Worm (Caenorhabditis elegans): ENCODE results near the gene snb-2.

snb-2 gene

ce11 chrV:12317894-12318553 is 27.7 kb downstream of the snb-2 start, which contains the start of the genes R04F11.5 and R04F11.2:
TSS of gene R04F11.5 (minus strand) at chrV:12318019.
TSS of gene R04F11.2 (plus strand) at chrV:12318381.
- TF ChIP-seq D1046.2 (GFP tag; IDR thresholded peaks at IDR 0.05) (peak; percentile 99), nhr-41 (GFP tag; IDR thresholded peaks at IDR 0.05) (no peak), ceh-62 (tag; optimal IDR thresholded peaks at IDR 0.05) (no peak), Y48G9A.11 (GFP tag; IDR thresholded peaks at IDR 0.05) (peak; percentile 100), nhr-48 (tag; optimal IDR thresholded peaks at IDR 0.05) (no peak), nhr-25 (tag; optimal IDR thresholded peaks at IDR 0.05; ENCODE audit: borderline replicate concordance, insufficient read depth) (peak; percentile 2), dve-1 (tag; optimal IDR thresholded peaks at IDR 0.05; ENCODE audit: insufficient read depth) (peak; percentile 81), ztf-7 (tag; optimal IDR thresholded peaks at IDR 0.05) (peak; percentile 19), hlh-11 (tag; optimal IDR thresholded peaks at IDR 0.05) (peak; percentile 69), rbr-2 (tag; optimal IDR thresholded peaks at IDR 0.05) (peak; percentile 65), mep-1 (tag; optimal IDR thresholded peaks at IDR 0.05) (peak; percentile 84), tra-1 (GFP tag; IDR thresholded peaks at IDR 0.05) (no peak), spr-3 (GFP tag; optimal IDR thresholded peaks at IDR 0.05) (no peak), daf-19 (GFP tag; conservative IDR thresholded peaks at IDR 0.05) (no peak), hlh-30 (tag; optimal IDR thresholded peaks at IDR 0.05; ENCODE audit: insufficient read depth) (peak; percentile 67), dpl-1 (GFP tag; optimal IDR thresholded peaks at IDR 0.05) (peak; percentile 86), nhr-76 (tag; optimal IDR thresholded peaks at IDR 0.05) (no peak), nhr-11 (tag; optimal IDR thresholded peaks at IDR 0.05) (peak; percentile 47), nhr-28 (tag; optimal IDR thresholded peaks at IDR 0.05) (peak; percentile 41), arid-1 (GFP tag; conservative IDR thresholded peaks at IDR 0.05) (0 out of 2 replicates have a peak, but pooled peaks have one; percentile 34), F10B5.3 (tag; optimal IDR thresholded peaks at IDR 0.05) (no peak), nhr-77 (tag; optimal IDR thresholded peaks at IDR 0.05) (peak; percentile 70), ztf-11 (tag; optimal IDR thresholded peaks at IDR 0.05) (no peak), mes-2 (tag; optimal IDR thresholded peaks at IDR 0.05; ENCODE audit: poor library complexity, severe bottlenecking) (peak; percentile 85), F26F4.8 (GFP tag; conservative IDR thresholded peaks at IDR 0.05) (no peak), nhr-6 (tag; optimal IDR thresholded peaks at IDR 0.05) (peak; percentile 99), ceh-28 (tag; optimal IDR thresholded peaks at IDR 0.05) (no peak), ama-1 (optimal IDR thresholded peaks at IDR 0.05) (peak; percentile 40), F49E8.2 (tag; optimal IDR thresholded peaks at IDR 0.05; ENCODE audit: borderline replicate concordance) (no peak), unc-62 (GFP tag; optimal IDR thresholded peaks at IDR 0.05 in 1 of 2) (peak in 1 of 2 experiments; percentile 92), unc-62 (tag; optimal IDR thresholded peaks at IDR 0.05) (no peak), mdt-29 (GFP tag; IDR thresholded peaks at IDR 0.05) (no peak), lin-38 (GFP tag; IDR thresholded peaks at IDR 0.05) (peak; percentile 70), skn-1 (tag; optimal IDR thresholded peaks at IDR 0.05) (no peak), unc-130 (GFP tag; optimal IDR thresholded peaks at IDR 0.05) (peak; percentile 60), T26A8.4 (GFP tag; IDR thresholded peaks at IDR 0.05) (no peak), madf-5 (GFP tag; IDR thresholded peaks at IDR 0.05) (no peak), fkh-10 (GFP tag; optimal IDR thresholded peaks at IDR 0.05) (peak; percentile 28), daf-16 (GFP tag; optimal IDR thresholded peaks at IDR 0.05) (no peak), daf-16 (tag; optimal IDR thresholded peaks at IDR 0.05) (no peak), zip-2 (tag; optimal IDR thresholded peaks at IDR 0.05) (no peak), jun-1 (tag; optimal IDR thresholded peaks at IDR 0.05) (no peak), ceh-44 (GFP tag; IDR thresholded peaks at IDR 0.05) (no peak), lsy-2 (tag; optimal IDR thresholded peaks at IDR 0.05) (peak; percentile 94 to 99), aly-2 (tag; optimal IDR thresholded peaks at IDR 0.05) (no peak), Y75B8A.6 (GFP tag; IDR thresholded peaks at IDR 0.05) (no peak), madf-9 (GFP tag; conservative IDR thresholded peaks at IDR 0.05) (no peak), ces-1 (GFP tag; optimal IDR thresholded peaks at IDR 0.05) (no peak), Y105C5A.15 (GFP tag; IDR thresholded peaks at IDR 0.05) (no peak), daf-8 (GFP tag; IDR thresholded peaks at IDR 0.05) (no peak), spr-1 (tag; optimal IDR thresholded peaks at IDR 0.05) (peak; percentile 2)
